Fruit fly (Drosophila melanogaster) whole organism, embryonic: ENCODE data around the gene CG31178.
A peak's percentile ranks its signal among the peaks of the same experiment; 100 is the strongest.

Experiments used
- B-H1 ChIP-seq: fragments of 200-800 bp; sonication (Bioruptor generic); IDR thresholded peaks from 3 replicates; pipeline ENCODE4 v1.3.6; 2022; ENCODE audit warnings: missing biosample characterization, missing genetic modification characterization
- CG10147 ChIP-seq: fragments of 200-800 bp; sonication (Bioruptor generic); optimal IDR thresholded peaks from 2 replicates; lab custom pipeline; 2019; ENCODE audit warnings: missing biosample characterization, mild to moderate bottlenecking, missing genetic modification characterization, moderate library complexity
- CG10543 ChIP-seq: fragments of 200-800 bp; sonication (Bioruptor generic); optimal IDR thresholded peaks from 3 replicates; lab custom pipeline; 2017; ENCODE audit warnings: missing biosample characterization, mild to moderate bottlenecking, missing genetic modification characterization, moderate library complexity
- CG10565 ChIP-seq: fragments of 200-800 bp; sonication (Bioruptor generic); optimal IDR thresholded peaks from 3 replicates; lab custom pipeline; 2016; ENCODE audit warnings: missing biosample characterization, mild to moderate bottlenecking, missing genetic modification characterization
- CG10654 ChIP-seq: fragments of 200-800 bp; sonication (Bioruptor generic); optimal IDR thresholded peaks from 2 replicates; lab custom pipeline; 2016; ENCODE audit warnings: missing biosample characterization, missing genetic modification characterization
- CG10959 ChIP-seq: fragments of 200-800 bp; sonication (Bioruptor generic); IDR thresholded peaks from 2 replicates; pipeline ENCODE4 v1.3.6; 2022; ENCODE audit warnings: missing biosample characterization, missing genetic modification characterization
- CG11456 ChIP-seq: fragments of 200-800 bp; sonication (Bioruptor generic); IDR thresholded peaks from 3 replicates; pipeline ENCODE4 v1.3.6; 2022; ENCODE audit warnings: missing biosample characterization, missing genetic modification characterization
- CG12071 ChIP-seq: fragments of 200-800 bp; sonication (Bioruptor generic); optimal IDR thresholded peaks from 3 replicates; lab custom pipeline; 2018; ENCODE audit warnings: missing biosample characterization, mild to moderate bottlenecking, missing genetic modification characterization
- CG17385 ChIP-seq: fragments of 200-800 bp; sonication (Bioruptor generic); optimal IDR thresholded peaks from 3 replicates; lab custom pipeline; 2018; ENCODE audit warnings: missing biosample characterization, mild to moderate bottlenecking, missing genetic modification characterization
- CG18011 ChIP-seq: fragments of 200-800 bp; sonication (Bioruptor generic); optimal IDR thresholded peaks from 2 replicates; lab custom pipeline; 2017; ENCODE audit warnings: missing biosample characterization, missing genetic modification characterization, mild to moderate bottlenecking, moderate library complexity, missing genotype
- CG1832 ChIP-seq: fragments of 200-800 bp; sonication (Bioruptor generic); optimal IDR thresholded peaks from 2 replicates; lab custom pipeline; 2017; ENCODE audit warnings: missing biosample characterization, mild to moderate bottlenecking, missing genetic modification characterization, inconsistent platforms
- CG18599 ChIP-seq: fragments of 200-800 bp; sonication (Bioruptor generic); optimal IDR thresholded peaks from 3 replicates; lab custom pipeline; 2017; ENCODE audit warnings: missing biosample characterization, missing genetic modification characterization, mild to moderate bottlenecking, moderate library complexity, missing genetic modification reagents
- CG2116 ChIP-seq: fragments of 200-800 bp; sonication (Bioruptor generic); optimal IDR thresholded peaks from 3 replicates; lab custom pipeline; 2018; ENCODE audit warnings: missing biosample characterization, mild to moderate bottlenecking, missing genetic modification characterization
- CG2120 ChIP-seq: fragments of 200-800 bp; sonication (Bioruptor generic); optimal IDR thresholded peaks from 3 replicates; lab custom pipeline; 2016; ENCODE audit warnings: missing biosample characterization, missing genetic modification characterization
- CG2199 ChIP-seq: fragments of 200-800 bp; sonication (Bioruptor generic); IDR thresholded peaks from 3 replicates; pipeline ENCODE4 v1.3.6; 2022; ENCODE audit warnings: missing biosample characterization, missing genetic modification characterization
- CG2712 ChIP-seq: fragments of 200-800 bp; optimal IDR thresholded peaks from 3 replicates; lab custom pipeline; 2019; ENCODE audit warnings: missing biosample characterization, mild to moderate bottlenecking, missing genetic modification characterization, moderate library complexity
- CG30403 ChIP-seq: fragments of 200-800 bp; sonication (Bioruptor generic); optimal IDR thresholded peaks from 3 replicates; lab custom pipeline; 2016; ENCODE audit warnings: missing biosample characterization, missing genetic modification characterization
- CG33213 ChIP-seq: fragments of 200-800 bp; sonication (Bioruptor generic); optimal IDR thresholded peaks from 3 replicates; lab custom pipeline; 2016; ENCODE audit warnings: missing biosample characterization, missing genetic modification characterization
- CG3847 ChIP-seq: fragments of 200-800 bp; sonication (Bioruptor generic); IDR thresholded peaks from 2 replicates; pipeline ENCODE4 v1.3.6; 2022; ENCODE audit warnings: missing biosample characterization, missing genetic modification characterization
- CG4854 ChIP-seq: fragments of 200-800 bp; sonication (Bioruptor generic); optimal IDR thresholded peaks from 2 replicates; lab custom pipeline; 2016; ENCODE audit warnings: missing biosample characterization, missing genetic modification characterization, inconsistent platforms
- CG6854 ChIP-seq: fragments of 200-800 bp; sonication (Bioruptor generic); optimal IDR thresholded peaks from 3 replicates; lab custom pipeline; 2017; ENCODE audit warnings: missing biosample characterization, mild to moderate bottlenecking, missing genetic modification characterization
- CG7372 ChIP-seq: fragments of 200-800 bp; sonication (Bioruptor generic); IDR thresholded peaks from 2 replicates; pipeline ENCODE4 v1.3.6; 2022; ENCODE audit warnings: missing biosample characterization, missing genetic modification characterization
- CG7963 ChIP-seq: fragments of 200-800 bp; sonication (Bioruptor generic); IDR thresholded peaks from 3 replicates; pipeline ENCODE4 v1.3.6; 2022; ENCODE audit warnings: missing biosample characterization, missing genetic modification characterization; ENCODE audit not compliant: partially characterized antibody
- CG8359 ChIP-seq: fragments of 200-800 bp; sonication (Bioruptor generic); optimal IDR thresholded peaks from 2 replicates; lab custom pipeline; 2017; ENCODE audit warnings: missing biosample characterization, mild to moderate bottlenecking, missing genetic modification characterization, borderline replicate concordance
- Dad ChIP-seq: fragments of 200-800 bp; sonication (Bioruptor generic); optimal IDR thresholded peaks from 3 replicates; lab custom pipeline; 2016; ENCODE audit warnings: missing biosample characterization, missing genetic modification characterization
- Dfd ChIP-seq, 2 experiments: fragments of >200 bp; optimal IDR thresholded peaks; 2 replicates each; lab custom pipeline; 2017; ENCODE audit warnings: missing biosample characterization in 2 of 2, missing genetic modification characterization in 2 of 2
- ERR ChIP-seq: fragments of 200-800 bp; sonication (Bioruptor generic); optimal IDR thresholded peaks from 2 replicates; lab custom pipeline; 2016; ENCODE audit warnings: missing biosample characterization, missing genetic modification characterization
- Hr78 ChIP-seq, 2 experiments: fragments of 200-800 bp in 1 of 2; fragments of >200 bp in 1 of 2; sonication (Bioruptor generic) in 1 of 2; optimal IDR thresholded peaks; 2 replicates each; lab custom pipeline; 2017 to 2019; ENCODE audit warnings: missing biosample characterization in 2 of 2, missing genetic modification characterization in 2 of 2, mild to moderate bottlenecking in 1 of 2, moderate library complexity in 1 of 2
- Lpt ChIP-seq: fragments of >200 bp; optimal IDR thresholded peaks from 2 replicates; lab custom pipeline; 2018; ENCODE audit warnings: missing biosample characterization, missing genetic modification characterization
- Med ChIP-seq: fragments of 200-800 bp; sonication (Bioruptor generic); peaks from one replicate; lab custom pipeline; 2016; ENCODE audit warnings: missing biosample characterization, missing genetic modification characterization, mild to moderate bottlenecking, inconsistent platforms, moderate library complexity
- Mes4 ChIP-seq: fragments of 200-800 bp; sonication (Bioruptor generic); optimal IDR thresholded peaks from 2 replicates; lab custom pipeline; 2016; ENCODE audit warnings: missing biosample characterization, missing genetic modification characterization
- Opbp ChIP-seq: fragments of 200-800 bp; sonication (Bioruptor generic); IDR thresholded peaks from 3 replicates; pipeline ENCODE4 v1.3.6; 2022; ENCODE audit warnings: missing biosample characterization, missing genetic modification characterization; ENCODE audit not compliant: partially characterized antibody
- Sry-β ChIP-seq: fragments of 200-800 bp; sonication (Bioruptor generic); optimal IDR thresholded peaks from 2 replicates; lab custom pipeline; 2018; ENCODE audit warnings: missing biosample characterization, mild to moderate bottlenecking, missing genetic modification characterization, moderate library complexity
- Ssrp ChIP-seq: fragments of 200-800 bp; sonication (Bioruptor generic); optimal IDR thresholded peaks from 2 replicates; lab custom pipeline; 2018; ENCODE audit warnings: missing biosample characterization, mild to moderate bottlenecking, missing genetic modification characterization, moderate library complexity
- az2 ChIP-seq: fragments of 200-800 bp; sonication (Bioruptor generic); optimal IDR thresholded peaks from 3 replicates; lab custom pipeline; 2016; ENCODE audit warnings: missing biosample characterization, missing genetic modification characterization
- dan ChIP-seq: fragments of 200-800 bp; sonication (Bioruptor generic); IDR thresholded peaks from 2 replicates; pipeline ENCODE4 v1.3.6; 2022; ENCODE audit warnings: missing biosample characterization, missing genetic modification characterization
- dmrt99B ChIP-seq: fragments of 200-800 bp; sonication (Bioruptor generic); optimal IDR thresholded peaks from 2 replicates; lab custom pipeline; 2018; ENCODE audit warnings: missing biosample characterization, mild to moderate bottlenecking, missing genetic modification characterization, moderate library complexity
- eve ChIP-seq, 2 experiments: fragments of >200 bp; optimal IDR thresholded peaks; 2 replicates each; lab custom pipeline; 2017; ENCODE audit warnings: missing biosample characterization in 2 of 2, missing genetic modification characterization in 2 of 2
- fru ChIP-seq: fragments of >200 bp; optimal IDR thresholded peaks from 2 replicates; lab custom pipeline; 2017
- gcm ChIP-seq: fragments of 200-800 bp; sonication (Bioruptor generic); optimal IDR thresholded peaks from 2 replicates; lab custom pipeline; 2019; ENCODE audit warnings: missing biosample characterization, mild to moderate bottlenecking, missing genetic modification characterization, moderate library complexity
- grn ChIP-seq: fragments of 200-800 bp; sonication (Bioruptor generic); optimal IDR thresholded peaks from 3 replicates; lab custom pipeline; 2017; ENCODE audit warnings: missing biosample characterization, missing genetic modification characterization
- gt ChIP-seq: fragments of 200-800 bp; sonication (Bioruptor generic); IDR thresholded peaks from 2 replicates; pipeline ENCODE4 v1.3.6; 2022; ENCODE audit warnings: missing biosample characterization, missing genetic modification characterization
- h ChIP-seq: fragments of >200 bp; optimal IDR thresholded peaks from 2 replicates; lab custom pipeline; 2017
- hkb ChIP-seq, 2 experiments: fragments of 200-800 bp in 1 of 2; fragments of >200 bp in 1 of 2; sonication (Bioruptor generic) in 1 of 2; IDR thresholded peaks in 1 of 2; optimal IDR thresholded peaks in 1 of 2; 2 replicates each; pipeline versions ENCODE4 v1.3.6 to Lab custom; 2017 to 2022; ENCODE audit warnings: missing biosample characterization in 1 of 2, missing genetic modification characterization in 1 of 2
- luna ChIP-seq: fragments of 200-800 bp; sonication (Bioruptor generic); optimal IDR thresholded peaks from 2 replicates; lab custom pipeline; 2016; ENCODE audit warnings: missing biosample characterization, missing genetic modification characterization
- p53 ChIP-seq: fragments of 200-800 bp; sonication (Bioruptor generic); optimal IDR thresholded peaks from 2 replicates; lab custom pipeline; 2016; ENCODE audit warnings: missing biosample characterization, missing genetic modification characterization
- row ChIP-seq: fragments of 200-800 bp; sonication (Bioruptor generic); IDR thresholded peaks from 3 replicates; pipeline ENCODE4 v1.3.6; 2022; ENCODE audit warnings: missing biosample characterization, missing genetic modification characterization
- sens ChIP-seq: fragments of 200-800 bp; sonication (Bioruptor generic); peaks from one replicate; lab custom pipeline; 2016; ENCODE audit warnings: missing biosample characterization, missing genetic modification characterization
- sug ChIP-seq: fragments of 200-800 bp; optimal IDR thresholded peaks from 2 replicates; lab custom pipeline; 2019; ENCODE audit warnings: missing biosample characterization, mild to moderate bottlenecking, missing genetic modification characterization, moderate library complexity
- yki ChIP-seq: fragments of >200 bp; optimal IDR thresholded peaks from 3 replicates; lab custom pipeline; 2018
- zen ChIP-seq: fragments of 200-800 bp; sonication (Bioruptor generic); optimal IDR thresholded peaks from 3 replicates; lab custom pipeline; 2018; ENCODE audit warnings: missing biosample characterization, mild to moderate bottlenecking, missing genetic modification characterization, moderate library complexity

Gene CG31178

dm6 chr3R:21863817-21864384, 9.6 kb upstream of the CG31178 start (continued):
- no peak for TF ChIP-seq CG17385 (GFP tag; lab: Kevin White, UChicago)
- no peak for TF ChIP-seq CG6854
- TF ChIP-seq zen (tag; lab: Kevin White, UChicago): no peak
- no peak for TF ChIP-seq CG10147 (GFP tag; lab: Kevin White, UChicago)
- TF ChIP-seq CG10565: no peak
- TF ChIP-seq fru (lab: Kevin White, UChicago): no peak
- no peak for TF ChIP-seq CG11456 (GFP tag; lab: Robert Waterston, UW)
- no peak for TF ChIP-seq CG10959 (GFP tag; lab: Robert Waterston, UW)
- no peak for TF ChIP-seq CG10654
- no peak for TF ChIP-seq CG2116 (GFP tag; lab: Kevin White, UChicago)
- no peak for TF ChIP-seq ERR (GFP tag; lab: Kevin White, UChicago)
- TF ChIP-seq gt: no peak
- no peak for TF ChIP-seq Hr78 (GFP tag; optimal IDR thresholded peaks at IDR 0.05; lab: Kevin White, UChicago)
- no peak for TF ChIP-seq Dfd (GFP tag; optimal IDR thresholded peaks at IDR 0.05; lab: Kevin White, UChicago)
- no peak for TF ChIP-seq CG12071
- no peak for TF ChIP-seq hkb (optimal IDR thresholded peaks at IDR 0.05; lab: Kevin White, UChicago)
- peak; percentile 20; the same call in 1 of the 2 replicates for TF ChIP-seq hkb (GFP tag; IDR thresholded peaks at IDR 0.05; lab: Robert Waterston, UW)
- TF ChIP-seq Mes4: no peak
- no peak for TF ChIP-seq CG7963 (GFP tag; lab: Robert Waterston, UW)
- TF ChIP-seq CG2712 (tag; lab: Kevin White, UChicago): peak; percentile 21
- TF ChIP-seq p53 (GFP tag; lab: Kevin White, UChicago): no peak
- no peak for TF ChIP-seq CG7372 (GFP tag; lab: Robert Waterston, UW)
- TF ChIP-seq CG30403 (GFP tag; lab: Kevin White, UChicago): no peak
- TF ChIP-seq dmrt99B: peak; percentile 51
- no peak for TF ChIP-seq az2 (GFP tag; lab: Kevin White, UChicago)
- no peak for TF ChIP-seq grn (GFP tag; lab: Kevin White, UChicago)
- TF ChIP-seq CG3847: no peak
- TF ChIP-seq, all 482 proteins: peak for 40

- TF ChIP-seq Med: peak; percentile 49
- TF ChIP-seq CG2120 (GFP tag; lab: Kevin White, UChicago): no peak
- TF ChIP-seq Sry-β (GFP tag; lab: Kevin White, UChicago): no peak
- peak; percentile 78 for TF ChIP-seq gcm (GFP tag; lab: Kevin White, UChicago)
- peak; percentile 26 for TF ChIP-seq sens
- TF ChIP-seq CG18011: no peak
- TF ChIP-seq CG1832 (GFP tag; lab: Kevin White, UChicago): no peak
- peak; percentile 71; the same call in 1 of the 3 replicates for TF ChIP-seq CG2199 (GFP tag; lab: Robert Waterston, UW)
- TF ChIP-seq eve (GFP tag; optimal IDR thresholded peaks at IDR 0.05; lab: Kevin White, UChicago): peak in 1 of 2 experiments; percentile 34
Observed at dm6 chr3R:21864484-21864883, 9.1 kb upstream of the CG31178 start.

DNA sequence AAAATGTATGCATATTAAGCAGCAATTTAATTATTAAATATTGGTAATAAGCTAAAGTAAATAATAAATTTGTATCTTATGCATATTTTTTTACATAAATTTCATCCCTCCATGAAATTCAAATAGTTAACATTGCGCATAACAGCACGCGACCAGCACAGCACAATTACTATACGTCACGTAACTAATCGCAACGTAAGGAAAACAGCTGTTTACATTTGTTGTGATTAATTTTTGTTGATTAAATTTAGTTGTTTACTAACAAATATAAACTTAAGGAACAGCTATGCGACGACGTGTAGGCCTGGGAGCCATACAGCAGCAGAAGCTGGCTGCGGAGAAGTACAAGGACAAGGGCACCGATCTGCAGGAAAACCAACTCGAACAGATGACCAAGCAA, 8.5 kb upstream of the CG31178 start, which contains the start of gene lsn:
lsn (plus strand) TSS at position 177 of the 400 bp plus-strand sequence.
- TF ChIP-seq luna (GFP tag; lab: Kevin White, UChicago): no peak
- TF ChIP-seq CG10543: no peak
- no peak for TF ChIP-seq Lpt (GFP tag; lab: Kevin White, UChicago)
- no peak for TF ChIP-seq Opbp
- no peak for TF ChIP-seq B-H1 (GFP tag; lab: Robert Waterston, UW)
- TF ChIP-seq sug: peak; percentile 30
- no peak for TF ChIP-seq CG8359 (GFP tag; lab: Kevin White, UChicago)
- TF ChIP-seq CG4854 (GFP tag; lab: Kevin White, UChicago): no peak
- peak; percentile 52 for TF ChIP-seq CG18599 (GFP tag; lab: Kevin White, UChicago)
- TF ChIP-seq row (GFP tag; lab: Robert Waterston, UW): no peak
- TF ChIP-seq CG33213 (GFP tag; lab: Kevin White, UChicago): no peak
- TF ChIP-seq h (lab: Kevin White, UChicago): no peak
- TF ChIP-seq Dad (GFP tag; lab: Kevin White, UChicago): no peak
- no peak for TF ChIP-seq yki
- TF ChIP-seq Ssrp (tag; lab: Kevin White, UChicago): no peak
- no peak for TF ChIP-seq dan (GFP tag; lab: Robert Waterston, UW)
